Fruit fly (Drosophila melanogaster): ENCODE data around the gene Edc3.

DNA sequence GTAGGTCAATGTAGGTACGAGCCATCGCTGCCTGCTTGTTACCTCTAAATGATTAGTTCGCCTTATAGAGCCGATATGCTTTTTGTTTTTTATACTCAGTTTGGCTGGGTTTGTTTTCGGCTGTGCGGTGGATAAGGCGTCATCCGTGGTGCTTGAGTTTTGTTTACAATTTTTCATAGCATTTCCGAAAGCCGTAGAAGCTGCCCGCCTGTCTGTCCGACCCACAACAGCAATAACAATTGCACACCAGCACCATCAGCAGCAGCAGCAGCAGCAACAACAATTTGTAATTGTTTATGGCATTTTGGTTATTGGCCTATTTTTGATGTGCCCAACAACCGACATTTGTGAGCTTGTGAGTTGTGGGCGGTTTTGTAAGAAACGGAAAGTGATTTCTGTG is 39.0 kb upstream of the Edc3 start:
- TF ChIP-seq CG3407 (GFP tag; optimal IDR thresholded peaks at IDR 0.05): no peak
- TF ChIP-seq CG43689 (GFP tag; IDR thresholded peaks at IDR 0.05): no peak
- TF ChIP-seq en (GFP tag; optimal IDR thresholded peaks at IDR 0.05): no peak
- TF ChIP-seq CG13123 (GFP tag; optimal IDR thresholded peaks at IDR 0.05): no peak
